Worm (Caenorhabditis elegans) whole organism, L4/young adult: ENCODE results near the gene smim-14.

ENCODE experiments used
- W03F9.2 ChIP-seq: fragments of 150-350 bp; optimal IDR thresholded peaks from 2 replicates; lab custom pipeline; 2014; ENCODE audit warnings: missing biosample characterization, missing genetic modification characterization
- dao-5 ChIP-seq: sonication (generic microtip); optimal IDR thresholded peaks from 2 replicates; lab custom pipeline; 2016; ENCODE audit warnings: missing genotype, missing genetic modification characterization, moderate library complexity, missing compliant biosample characterization
- him-1 ChIP-seq: sonication (generic microtip); optimal IDR thresholded peaks from 2 replicates; lab custom pipeline; 2016; ENCODE audit warnings: missing genotype, missing genetic modification reagents, missing genetic modification characterization, missing compliant biosample characterization

- no peak for TF ChIP-seq dao-5 (tag; lab: Kevin White, UChicago)
- TF ChIP-seq him-1 (tag; lab: Kevin White, UChicago), result no peak
- no peak for TF ChIP-seq W03F9.2 (tag; lab: Kevin White, UChicago)
Measured at ce11 chrIII:3426741-3427140, 42.8 kb downstream of the smim-14 start.
